Fruit fly (Drosophila melanogaster): ENCODE measurements around the gene CG5162.
A peak's percentile ranks its signal among the peaks of the same experiment; 100 is the strongest.

CG5162 gene

dm6 chrX:17226681-17227019 lies 11.5 kb downstream of the CG5162 start, which contains the start of gene CG10598 (continued):
- TF ChIP-seq Med (GFP tag) (peak; percentile 77), CG15479 (GFP tag; optimal IDR thresholded peaks at IDR 0.05) (no peak), CG5245 (GFP tag; optimal IDR thresholded peaks at IDR 0.05) (no peak), eyg (GFP tag; optimal IDR thresholded peaks at IDR 0.05) (no peak), CG9876 (GFP tag; optimal IDR thresholded peaks at IDR 0.05) (no peak), Ptx1 (GFP tag; IDR thresholded peaks at IDR 0.05) (peak; percentile 29; the same call in 1 of the 2 replicates), Hr39 (optimal IDR thresholded peaks at IDR 0.05) (no peak), Oli (tag; optimal IDR thresholded peaks at IDR 0.05) (peak; percentile 8), Abd-B (GFP tag; optimal IDR thresholded peaks at IDR 0.05) (no peak), al (GFP tag; IDR thresholded peaks at IDR 0.05) (0 out of 2 replicates have a peak, but pooled peaks have one; percentile 25), CG43689 (GFP tag; IDR thresholded peaks at IDR 0.05) (no peak), CG10654 (GFP tag; optimal IDR thresholded peaks at IDR 0.05) (no peak), Ets97D (GFP tag; optimal IDR thresholded peaks at IDR 0.05) (no peak), chn (GFP tag; optimal IDR thresholded peaks at IDR 0.05) (no peak), yki (optimal IDR thresholded peaks at IDR 0.05) (no peak), CG15269 (tag; optimal IDR thresholded peaks at IDR 0.05) (peak; percentile 52), CG3407 (GFP tag; optimal IDR thresholded peaks at IDR 0.05) (no peak), ind (GFP tag; optimal IDR thresholded peaks at IDR 0.05) (peak; percentile 18), CG2129 (GFP tag; IDR thresholded peaks at IDR 0.05; ENCODE audit: partially characterized antibody) (no peak), Hey (tag; optimal IDR thresholded peaks at IDR 0.05) (no peak), Doc3 (GFP tag; IDR thresholded peaks at IDR 0.05; ENCODE audit: partially characterized antibody) (no peak), slou (GFP tag; optimal IDR thresholded peaks at IDR 0.05) (no peak), Elba2 (GFP tag; optimal IDR thresholded peaks at IDR 0.05) (no peak), gem (tag; optimal IDR thresholded peaks at IDR 0.05) (peak; percentile 49), CG11504 (tag; optimal IDR thresholded peaks at IDR 0.05) (peak; percentile 8), sens-2 (GFP tag; IDR thresholded peaks at IDR 0.05) (no peak), YL-1 (GFP tag; optimal IDR thresholded peaks at IDR 0.05) (no peak), Pdp1 (GFP tag; optimal IDR thresholded peaks at IDR 0.05) (peak in 1 of 2 experiments; percentile 1), Meics (GFP tag; optimal IDR thresholded peaks at IDR 0.05) (peak; percentile 25), CG14667 (GFP tag; IDR thresholded peaks at IDR 0.05) (no peak), CG7839 (tag; optimal IDR thresholded peaks at IDR 0.05) (peak; percentile 37), dysf (GFP tag; IDR thresholded peaks at IDR 0.05) (peak; percentile 54; the same call in 2 of the 3 replicates), CG2120 (GFP tag; optimal IDR thresholded peaks at IDR 0.05) (peak; percentile 29), CG17361 (GFP tag; IDR thresholded peaks at IDR 0.05) (0 out of 3 replicates have a peak, but pooled peaks have one; percentile 12), ewg (GFP tag; optimal IDR thresholded peaks at IDR 0.05) (no peak), Rx (GFP tag; IDR thresholded peaks at IDR 0.05) (no peak), NfI (GFP tag; optimal IDR thresholded peaks at IDR 0.05) (no peak), insv (GFP tag; optimal IDR thresholded peaks at IDR 0.05) (no peak), sug (tag; optimal IDR thresholded peaks at IDR 0.05) (no peak), h (optimal IDR thresholded peaks at IDR 0.05) (no peak), unpg (GFP tag; optimal IDR thresholded peaks at IDR 0.05) (peak; percentile 10), grau (tag; optimal IDR thresholded peaks at IDR 0.05) (peak; percentile 47), CG30403 (GFP tag; optimal IDR thresholded peaks at IDR 0.05) (peak; percentile 39), CG18476 (GFP tag; optimal IDR thresholded peaks at IDR 0.05) (no peak), ranshi (GFP tag; IDR thresholded peaks at IDR 0.05) (no peak), cwo (GFP tag; optimal IDR thresholded peaks at IDR 0.05) (peak; percentile 1), NC2α (GFP tag; optimal IDR thresholded peaks at IDR 0.05) (no peak), CG32532 (GFP tag; IDR thresholded peaks at IDR 0.05) (peak; percentile 45; the same call in 1 of the 2 replicates)
